Worm (Caenorhabditis elegans) whole organism, young adult: ENCODE results near the gene hrg-4.

ENCODE experiments used
- F22D6.2 ChIP-seq: sonication (generic microtip); optimal IDR thresholded peaks from 2 replicates; lab custom pipeline; 2016; ENCODE audit warnings: mild to moderate bottlenecking, missing genetic modification characterization, missing compliant biosample characterization
- F57A8.1 ChIP-seq: fragments of 200-800 bp; sonication (Bioruptor generic); optimal IDR thresholded peaks from 2 replicates; lab custom pipeline; 2018; ENCODE audit warnings: mild to moderate bottlenecking, missing genetic modification characterization, moderate library complexity, missing compliant biosample characterization
- Y56A3A.18 ChIP-seq: fragments of 200-800 bp; sonication (Bioruptor generic); IDR thresholded peaks from 2 replicates; pipeline ENCODE4 v1.3.6; 2022; ENCODE audit warnings: missing genetic modification reagents, missing genetic modification characterization, missing compliant biosample characterization
- ZK185.1 ChIP-seq: sonication (generic microtip); optimal IDR thresholded peaks from 2 replicates; lab custom pipeline; 2016; ENCODE audit warnings: mild to moderate bottlenecking, missing genetic modification characterization, missing compliant biosample characterization; ENCODE audit not compliant: poor library complexity, severe bottlenecking
- aptf-2 ChIP-seq: fragments of 200-800 bp; sonication (Bioruptor generic); conservative IDR thresholded peaks from 2 replicates; pipeline ENCODE4 v1.3.6; 2022; ENCODE audit warnings: missing genetic modification reagents, missing genetic modification characterization, missing compliant biosample characterization
- ceh-58 ChIP-seq: fragments of 200-800 bp; sonication (Bioruptor generic); IDR thresholded peaks from 2 replicates; pipeline ENCODE4 v1.3.6; 2022; ENCODE audit warnings: missing genetic modification characterization, missing compliant biosample characterization
- ceh-91 ChIP-seq: fragments of 200-800 bp; sonication (Bioruptor generic); IDR thresholded peaks from 2 replicates; pipeline ENCODE4 v1.3.6; 2022; ENCODE audit warnings: missing genetic modification reagents, missing genetic modification characterization, missing compliant biosample characterization
- lin-35 ChIP-seq, 3 experiments: fragments of 150-350 bp in 2 of 3; sonication (generic microtip) in 1 of 3; optimal IDR thresholded peaks; 2 replicates each; lab custom pipeline; 2014 to 2018; ENCODE audit warnings: missing biosample characterization in 3 of 3, missing genetic modification characterization in 3 of 3, missing genetic modification reagents in 3 of 3
- mes-4 ChIP-seq: sonication (generic microtip); optimal IDR thresholded peaks from 2 replicates; lab custom pipeline; 2016; ENCODE audit warnings: missing genotype, missing genetic modification characterization, missing compliant biosample characterization
- nfya-1 ChIP-seq: sonication (generic microtip); optimal IDR thresholded peaks from 2 replicates; lab custom pipeline; 2017; ENCODE audit warnings: antibody characterized with exemption, missing compliant biosample characterization, missing genetic modification characterization, borderline replicate concordance; ENCODE audit not compliant: insufficient read depth
- snpc-1.1 ChIP-seq: sonication (generic microtip); optimal IDR thresholded peaks from 2 replicates; lab custom pipeline; 2017; ENCODE audit warnings: missing genetic modification characterization, mild to moderate bottlenecking, missing compliant biosample characterization, antibody characterized with exemption, moderate library complexity, missing genotype, missing genetic modification reagents; ENCODE audit not compliant: insufficient read depth
- unc-130 ChIP-seq: sonication (generic microtip); optimal IDR thresholded peaks from 2 replicates; lab custom pipeline; 2016; ENCODE audit warnings: missing genetic modification reagents, missing genetic modification characterization, missing compliant biosample characterization
- unc-62 ChIP-seq: fragments of 150-350 bp; optimal IDR thresholded peaks from 2 replicates; lab custom pipeline; 2014; ENCODE audit warnings: missing biosample characterization, missing genetic modification reagents, missing genetic modification characterization

ce11 chrIV:11008255-11008654 lies 22.5 kb downstream of the hrg-4 start:
- no peak for TF ChIP-seq unc-130 (GFP tag; lab: Kevin White, UChicago)
- TF ChIP-seq unc-62 (GFP tag; lab: Kevin White, UChicago): no peak
- TF ChIP-seq mes-4: no peak
- TF ChIP-seq Y56A3A.18: no peak
- no peak for TF ChIP-seq ceh-91 (GFP tag; lab: Robert Waterston, UW)
- TF ChIP-seq nfya-1 (tag; lab: Kevin White, UChicago): no peak
- no peak for TF ChIP-seq F57A8.1
- TF ChIP-seq ZK185.1: no peak
- TF ChIP-seq F22D6.2 (tag; lab: Kevin White, UChicago): no peak
- TF ChIP-seq lin-35 (GFP tag; optimal IDR thresholded peaks at IDR 0.05; lab: Kevin White, UChicago): no peak
- TF ChIP-seq snpc-1.1 (tag; lab: Kevin White, UChicago): no peak
- TF ChIP-seq ceh-58 (GFP tag; lab: Robert Waterston, UW): no peak
- TF ChIP-seq aptf-2 (GFP tag; lab: Robert Waterston, UW): no peak
